Fruit fly (Drosophila melanogaster) ovary, adult (tissue): ENCODE data around the gene REPTOR.

Source experiments
- CG17801 ChIP-seq: fragments of 200-800 bp; optimal IDR thresholded peaks from 2 replicates; lab custom pipeline; 2019; ENCODE audit warnings: missing biosample characterization, mild to moderate bottlenecking, missing genetic modification characterization, moderate library complexity; ENCODE audit not compliant: partially characterized antibody

Gene REPTOR

DNA sequence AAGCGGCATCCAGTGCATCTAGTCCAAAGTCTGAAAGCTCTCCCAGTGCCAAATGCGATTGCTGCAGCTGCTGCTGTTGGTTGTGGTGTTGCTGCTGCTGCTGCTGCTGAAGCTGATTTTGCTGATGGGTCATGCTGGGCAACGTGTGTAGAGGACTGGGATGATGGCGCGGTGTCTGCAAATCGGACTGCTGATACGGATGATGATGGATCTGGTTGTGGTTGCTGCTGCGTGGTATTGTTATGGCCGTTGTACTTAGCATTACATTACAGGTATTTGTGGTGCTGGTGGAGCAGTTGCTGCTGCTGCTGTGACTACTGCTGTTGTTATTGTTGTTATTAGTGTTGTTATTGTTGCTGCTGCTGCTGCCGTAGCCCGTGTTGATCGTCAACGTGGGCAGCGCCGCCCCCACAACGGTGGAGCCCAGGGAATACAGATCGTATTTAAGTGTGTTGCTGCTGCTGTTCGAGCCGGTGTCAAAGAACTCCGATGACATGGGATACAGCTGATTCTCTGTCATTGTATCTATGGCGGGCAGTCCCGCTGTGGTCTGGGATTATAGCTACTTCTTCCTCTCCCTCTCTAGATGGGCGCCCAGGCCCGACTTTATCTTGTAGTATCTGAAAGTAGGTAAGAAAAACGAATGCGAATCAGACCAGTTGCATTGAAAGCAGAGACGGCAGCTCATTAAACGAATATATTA lies 20.2 kb downstream of the REPTOR start:
- TF ChIP-seq CG17801 (GFP tag; lab: Kevin White, UChicago) = no peak

DNA sequence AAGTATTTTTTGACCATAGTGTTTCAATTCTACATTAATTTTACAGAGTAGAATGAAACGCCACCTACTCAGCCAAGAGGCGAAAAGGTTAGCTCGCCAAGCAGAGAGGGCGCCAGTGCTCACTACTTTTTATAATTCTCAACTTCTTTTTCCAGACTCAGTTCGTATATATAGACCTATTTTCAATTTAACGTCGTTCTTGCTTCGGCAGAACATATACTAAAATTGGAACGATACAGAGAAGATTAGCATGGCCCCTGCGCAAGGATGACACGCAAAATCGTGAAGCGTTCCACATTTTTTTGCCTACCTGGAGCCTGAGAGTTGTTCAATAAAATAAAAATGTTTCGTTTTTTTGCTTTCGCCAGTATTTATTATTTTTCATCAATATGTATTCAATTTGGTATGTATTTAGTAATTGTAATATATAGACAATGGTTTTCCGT lies 25.6 kb downstream of the REPTOR start:
- TF ChIP-seq CG17801 (GFP tag; lab: Kevin White, UChicago) = peak; percentile 26

DNA sequence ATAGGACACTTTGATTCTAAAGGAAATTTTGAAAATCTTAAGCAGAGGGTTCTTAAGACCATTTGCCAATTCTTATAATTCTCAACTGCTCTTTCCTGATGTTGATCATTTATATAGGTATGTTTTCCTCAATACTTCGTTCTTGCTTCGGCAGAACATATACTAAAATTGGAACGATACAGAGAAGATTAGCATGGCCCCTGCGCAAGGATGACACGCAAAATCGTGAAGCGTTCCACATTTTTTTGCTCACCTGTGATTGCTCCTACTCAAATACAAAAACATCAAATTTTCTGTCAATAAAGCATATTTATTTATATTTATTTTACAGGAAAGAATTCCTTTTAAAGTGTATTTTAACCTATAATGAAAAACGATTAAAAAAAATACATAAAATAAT lies 26.1 kb downstream of the REPTOR start:
- no peak for TF ChIP-seq CG17801 (GFP tag; lab: Kevin White, UChicago)

DNA sequence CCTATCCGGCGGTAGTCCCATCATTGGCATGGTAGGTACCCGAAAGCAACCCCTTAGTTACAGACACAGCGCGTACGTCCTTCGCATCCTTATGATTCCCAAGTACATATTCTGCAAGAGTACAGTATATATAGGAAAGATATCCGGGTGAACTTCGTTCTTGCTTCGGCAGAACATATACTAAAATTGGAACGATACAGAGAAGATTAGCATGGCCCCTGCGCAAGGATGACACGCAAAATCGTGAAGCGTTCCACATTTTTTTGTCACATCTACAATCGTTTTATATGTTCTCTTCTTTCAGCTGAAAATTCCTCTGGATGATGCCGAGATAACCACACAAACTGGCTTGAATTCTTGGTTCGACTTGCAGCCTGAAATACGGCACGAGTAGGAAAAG lies 26.7 kb downstream of the REPTOR start:
- TF ChIP-seq CG17801 (GFP tag; lab: Kevin White, UChicago) = no peak

DNA sequence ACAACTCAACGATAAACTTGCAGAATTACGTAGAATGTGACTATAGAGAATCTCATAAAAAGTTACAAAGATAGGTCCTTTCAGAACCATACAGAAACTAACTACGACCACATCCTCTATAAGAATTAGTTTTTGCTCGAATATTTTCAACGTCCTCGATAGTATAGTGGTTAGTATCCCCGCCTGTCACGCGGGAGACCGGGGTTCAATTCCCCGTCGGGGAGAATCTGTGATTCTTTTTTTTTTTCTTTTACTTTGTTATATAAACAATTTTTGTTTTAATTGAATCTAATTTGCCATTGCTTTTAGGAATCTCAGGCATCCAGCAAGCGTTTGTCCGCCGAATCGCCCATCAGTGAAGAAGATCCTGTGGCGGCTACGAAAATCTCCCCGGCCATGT lies 27.5 kb downstream of the REPTOR start:
- TF ChIP-seq CG17801 (GFP tag; lab: Kevin White, UChicago) = no peak

DNA sequence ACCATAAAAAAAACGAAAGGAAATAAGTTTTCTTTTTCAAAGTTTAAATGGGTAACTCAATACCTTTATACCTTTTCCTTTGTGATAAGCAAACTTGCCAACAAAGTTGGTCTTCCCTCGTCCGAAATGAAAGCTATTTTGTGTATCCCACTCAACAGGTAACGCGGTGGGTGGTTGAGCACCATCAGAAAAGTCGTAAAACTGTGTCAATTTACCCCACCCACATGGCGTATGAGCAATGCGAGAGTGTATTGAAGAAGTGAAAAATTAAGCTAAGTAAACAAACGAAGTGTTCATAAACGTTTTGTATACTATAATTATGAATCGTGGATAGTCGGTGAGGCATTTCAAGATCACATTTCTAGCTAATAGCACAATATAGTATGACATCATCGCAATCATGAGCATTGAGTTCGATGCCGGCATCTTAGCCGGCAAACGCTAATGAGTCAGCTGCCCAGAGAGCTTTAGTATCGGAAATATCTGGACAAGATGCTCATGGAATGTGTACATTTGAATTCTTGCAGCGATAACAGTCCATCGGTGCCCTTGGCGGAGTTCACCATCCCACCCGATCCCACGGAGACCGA lies 31.8 kb downstream of the REPTOR start:
- TF ChIP-seq CG17801 (GFP tag; lab: Kevin White, UChicago) = no peak

DNA sequence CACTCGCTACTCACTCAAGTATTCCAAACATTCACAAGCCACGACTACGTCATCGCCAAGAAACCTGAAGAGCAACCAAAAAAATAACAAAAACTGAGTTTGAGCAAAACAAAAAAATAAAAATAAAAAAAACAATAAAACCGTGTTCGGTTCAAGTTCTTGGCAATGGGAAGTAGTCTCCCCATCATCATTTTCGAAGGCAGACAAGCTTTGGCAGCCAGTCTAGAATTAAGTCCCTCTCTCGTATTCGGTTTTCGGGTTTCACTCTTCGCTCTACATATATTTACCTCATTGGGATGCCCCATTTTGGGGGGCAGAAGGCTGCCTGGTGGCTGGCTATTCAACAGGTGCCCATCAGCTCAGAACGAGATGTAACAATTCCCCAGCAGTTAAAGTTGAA lies 32.8 kb downstream of the REPTOR start:
- peak; percentile 46 for TF ChIP-seq CG17801 (GFP tag; lab: Kevin White, UChicago)

DNA sequence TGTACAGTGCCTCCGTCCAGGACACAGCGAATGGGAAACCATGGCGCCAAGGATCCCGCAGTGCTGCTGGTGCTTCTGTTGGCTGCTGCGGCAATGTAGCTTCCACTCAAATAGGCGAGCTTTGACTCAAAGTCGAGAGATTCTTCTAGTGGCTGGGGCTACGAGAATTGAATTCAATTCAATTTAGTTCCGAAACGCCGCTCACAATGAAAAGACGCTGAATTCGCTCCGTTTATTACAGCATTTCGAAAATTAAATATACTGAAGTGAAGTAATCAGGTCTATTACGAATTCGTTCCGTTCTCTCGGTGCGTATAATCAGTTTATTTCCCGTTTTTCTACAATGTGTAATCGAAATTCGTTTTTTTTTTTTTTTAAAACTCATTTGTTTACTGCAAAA lies 33.8 kb downstream of the REPTOR start:
- TF ChIP-seq CG17801 (GFP tag; lab: Kevin White, UChicago) = no peak

DNA sequence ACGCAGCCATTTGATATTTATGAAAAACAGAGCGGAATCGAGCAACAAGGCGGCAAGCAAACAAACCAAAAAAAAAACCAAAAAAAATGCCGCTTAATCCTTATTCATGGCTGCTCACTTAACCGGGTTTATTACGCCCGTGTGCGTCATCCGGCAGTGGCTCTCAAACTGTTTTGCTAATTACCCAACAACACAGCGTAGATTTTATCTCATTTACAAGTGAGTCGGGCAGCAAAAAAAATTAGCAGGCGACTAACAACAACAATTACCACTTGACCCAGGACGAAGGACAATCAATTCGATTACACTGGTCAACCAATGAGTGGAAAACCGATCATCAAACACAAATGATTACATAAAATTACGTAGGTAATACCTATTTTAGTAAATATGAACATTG lies 34.4 kb downstream of the REPTOR start:
- no peak for TF ChIP-seq CG17801 (GFP tag; lab: Kevin White, UChicago)

DNA sequence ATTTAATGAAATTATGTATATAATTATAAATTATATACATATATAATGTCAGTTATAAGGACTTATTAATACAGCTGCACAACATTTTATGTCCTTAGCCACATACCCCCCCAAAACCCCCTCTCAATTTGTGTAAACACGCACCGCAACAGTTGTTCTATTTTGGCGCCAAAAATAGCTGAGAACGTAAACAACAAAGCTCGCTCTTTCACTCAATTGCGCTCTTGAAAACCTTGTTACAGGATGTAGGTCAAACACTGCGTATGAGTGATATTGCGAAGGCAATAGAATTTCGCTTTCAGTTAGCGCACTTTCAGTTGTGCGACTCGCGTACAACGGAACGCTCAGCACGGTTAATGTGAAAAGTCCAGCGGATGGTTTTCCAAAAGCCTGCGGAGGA lies 38.3 kb downstream of the REPTOR start, which contains the start of gene Esyt2:
Esyt2 (plus strand) TSS at position 332 of the 400 bp plus-strand sequence.
- no peak for TF ChIP-seq CG17801 (GFP tag; lab: Kevin White, UChicago)

DNA sequence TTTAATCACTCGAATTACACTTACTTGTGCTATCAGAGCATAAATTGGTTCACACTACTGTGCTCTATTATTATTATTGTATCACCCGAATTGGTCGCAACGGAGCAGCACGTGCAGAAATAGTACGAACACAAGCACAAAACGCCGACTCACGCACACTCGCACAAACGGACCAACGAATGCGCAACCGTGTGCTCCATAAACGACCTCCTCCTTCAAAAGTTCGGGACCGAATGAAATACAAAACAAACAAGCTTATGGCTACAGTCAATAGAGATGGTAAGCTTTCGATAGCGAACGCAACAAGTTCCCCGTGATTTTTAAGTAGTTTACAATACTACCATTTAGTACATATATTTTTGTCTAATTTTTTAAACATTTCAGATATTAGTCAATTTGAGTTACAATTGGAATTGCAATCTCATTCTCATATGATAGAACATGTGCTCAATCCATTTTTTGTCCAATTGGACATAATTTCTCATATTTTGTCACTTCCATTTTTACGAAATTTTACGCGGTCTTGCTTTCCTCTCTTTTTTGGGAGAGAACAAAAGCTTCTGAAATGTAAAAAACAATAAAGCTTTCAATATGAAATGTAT lies 38.9 kb downstream of the REPTOR start, which contains the start of gene Cftr:
Cftr (minus strand) TSS at position 239 of the 602 bp plus-strand sequence.
- peak; percentile 87 for TF ChIP-seq CG17801 (GFP tag; lab: Kevin White, UChicago)

DNA sequence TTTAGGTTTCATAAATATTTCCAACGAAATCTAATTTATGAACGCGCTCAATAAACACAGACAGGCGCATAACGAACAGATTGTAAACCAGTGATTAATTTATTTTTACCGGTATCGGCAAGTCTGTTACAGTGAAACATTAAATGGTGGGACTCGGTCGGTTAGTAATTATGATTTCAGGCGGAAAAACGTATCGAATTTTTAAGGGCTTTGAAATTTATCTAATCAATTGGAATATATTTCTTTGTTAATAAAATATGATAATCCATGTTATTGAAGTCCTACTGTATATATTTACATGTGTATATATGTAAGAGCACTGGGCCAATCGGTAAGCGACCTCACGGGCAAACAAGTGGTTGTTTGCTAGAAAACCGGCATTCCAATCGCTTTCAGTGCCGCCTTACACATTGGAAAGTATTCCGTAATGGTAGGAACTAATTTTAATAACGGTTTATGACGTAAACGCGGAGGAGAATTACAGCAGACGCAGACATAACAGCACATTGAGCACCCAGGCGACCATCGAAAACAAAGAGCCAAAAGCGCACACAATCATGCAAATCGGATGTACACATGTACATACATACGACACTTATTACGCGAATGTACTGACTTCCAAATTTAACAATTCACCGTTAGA lies 39.5 kb downstream of the REPTOR start:
- peak; percentile 93 for TF ChIP-seq CG17801 (GFP tag; lab: Kevin White, UChicago)

DNA sequence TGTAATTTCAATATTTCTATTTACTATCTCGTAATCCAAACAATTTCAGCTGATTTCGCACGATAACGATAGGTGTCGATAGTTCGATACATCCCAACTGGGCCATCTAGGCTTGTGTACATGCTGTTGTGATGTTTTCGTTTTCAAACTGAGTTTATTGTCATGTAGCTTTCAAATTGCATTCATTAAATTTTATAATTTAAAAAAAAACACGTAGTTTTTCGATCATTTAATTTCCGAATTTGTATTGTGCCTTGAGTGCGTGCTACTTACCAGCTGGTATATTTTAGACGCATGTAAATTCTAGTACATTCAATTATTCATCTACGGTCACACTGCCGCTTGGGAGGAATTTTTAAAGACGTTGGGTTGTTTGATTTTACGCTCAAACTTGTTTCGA lies 52.3 kb downstream of the REPTOR start, which contains the start of the genes CG13623 and ana1:
CG13623 (minus strand) TSS at position 231 of the 400 bp plus-strand sequence.
ana1 (plus strand) TSS at position 249 of the 400 bp plus-strand sequence.
- no peak for TF ChIP-seq CG17801 (GFP tag; lab: Kevin White, UChicago)

DNA sequence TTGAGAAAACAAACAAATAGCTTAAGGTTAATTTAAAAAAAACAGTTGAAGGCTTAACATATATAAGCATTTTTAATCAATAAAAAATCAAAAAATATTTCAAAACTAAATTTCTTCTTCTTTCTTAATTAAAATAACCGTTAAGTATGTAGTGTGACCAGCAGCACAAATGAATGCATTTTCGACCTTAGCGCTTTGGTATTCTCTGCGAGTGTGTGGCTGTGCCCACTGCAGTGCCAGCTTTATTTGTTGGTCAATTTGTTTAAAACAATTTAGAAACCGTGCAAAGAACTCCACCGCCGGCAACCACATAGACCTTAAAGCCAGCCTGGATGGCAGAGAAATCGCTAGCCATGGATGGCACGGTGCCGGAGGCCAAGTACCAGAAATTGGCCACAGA lies 54.8 kb downstream of the REPTOR start, which contains the start of gene CG6607:
CG6607 (plus strand) TSS at position 203 of the 400 bp plus-strand sequence.
- TF ChIP-seq CG17801 (GFP tag; lab: Kevin White, UChicago) = no peak
